In the genomic region with DNA sequence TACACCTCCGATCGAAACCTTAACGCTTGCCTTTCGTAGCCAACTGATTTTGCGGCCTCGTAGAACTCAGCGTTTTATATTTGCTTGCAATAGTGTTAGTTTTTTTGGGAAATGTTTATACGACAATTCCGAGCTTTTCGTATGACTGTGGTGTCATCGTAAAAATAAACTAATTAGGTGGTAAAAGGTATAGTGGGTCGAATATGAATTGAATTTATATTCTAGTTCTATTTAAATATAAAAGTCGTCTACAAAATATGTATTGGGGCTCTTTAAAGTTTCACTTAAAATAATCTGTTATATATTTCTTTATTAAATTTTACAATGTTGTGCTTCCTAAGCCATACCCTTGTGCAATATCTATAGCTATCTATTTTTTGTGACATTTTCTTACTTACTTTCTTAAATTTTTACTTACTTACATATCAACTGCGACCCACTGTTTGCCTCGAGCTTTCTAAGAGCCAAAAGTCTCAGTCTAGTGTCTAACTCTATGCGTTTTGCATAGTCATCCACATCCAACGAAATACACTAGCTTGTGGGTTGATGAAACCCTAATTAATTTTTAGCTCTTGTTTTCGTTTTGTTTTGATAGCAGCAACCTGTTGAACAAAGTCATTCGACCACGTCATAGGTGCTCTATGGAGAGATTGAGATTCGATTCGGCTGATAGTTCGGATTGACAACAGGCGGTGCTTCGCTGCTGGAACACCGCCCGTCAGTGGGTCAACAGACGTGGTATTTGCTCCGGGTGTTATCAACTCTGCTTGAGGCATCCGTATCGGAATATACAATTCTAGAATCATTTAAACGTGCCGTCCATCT, we compare ENCODE assay signal across 4 fruit fly cellular contexts.
TF ChIP-seq lines count a peak whose summit lies in the region.

A gene (minus strand): TSS at position 51 of the 825 bp plus-strand sequence.

- TF ChIP-seq CTCF in whole organism, embryonic (GFP tag; optimal IDR thresholded peaks at IDR 0.05; lab: Kevin White, UChicago) = peak; percentile 27

TF ChIP-seq in whole organism, adult, 20 proteins besides CTCF, POLR2A, EP300 and RAD21:
- peak; percentile 38 for TF ChIP-seq toe (GFP tag; optimal IDR thresholded peaks at IDR 0.05; lab: Kevin White, UChicago)
- TF ChIP-seq CG7045 (GFP tag; optimal IDR thresholded peaks at IDR 0.05; lab: Kevin White, UChicago) = peak; percentile 47
- TF ChIP-seq Hr96 (GFP tag; optimal IDR thresholded peaks at IDR 0.05; lab: Kevin White, UChicago) = peak; percentile 32
- TF ChIP-seq CG1620 (GFP tag; optimal IDR thresholded peaks at IDR 0.05; lab: Kevin White, UChicago) = no peak
- peak; percentile 61 for TF ChIP-seq tj (GFP tag; optimal IDR thresholded peaks at IDR 0.05; lab: Kevin White, UChicago)
- TF ChIP-seq Crg-1 (GFP tag; optimal IDR thresholded peaks at IDR 0.05; lab: Kevin White, UChicago) = peak; percentile 31
- TF ChIP-seq CG11617 (GFP tag; optimal IDR thresholded peaks at IDR 0.05; lab: Kevin White, UChicago) = peak; percentile 89
- TF ChIP-seq CG7101 (tag; optimal IDR thresholded peaks at IDR 0.05; lab: Kevin White, UChicago) = peak; percentile 93
- TF ChIP-seq kay (GFP tag; lab: Kevin White, UChicago; ENCODE audit: borderline replicate concordance) = peak; percentile 52
- TF ChIP-seq Clk (GFP tag; optimal IDR thresholded peaks at IDR 0.05; lab: Kevin White, UChicago) = peak; percentile 91
- peak; percentile 13 for TF ChIP-seq Mnt (GFP tag; optimal IDR thresholded peaks at IDR 0.05; lab: Kevin White, UChicago)
- peak; percentile 34 for TF ChIP-seq cic (GFP tag; optimal IDR thresholded peaks at IDR 0.05; lab: Kevin White, UChicago)
- TF ChIP-seq bab1 (GFP tag; optimal IDR thresholded peaks at IDR 0.05; lab: Kevin White, UChicago) = no peak
- TF ChIP-seq CG12768 (GFP tag; optimal IDR thresholded peaks at IDR 0.05; lab: Kevin White, UChicago) = peak; percentile 96
- TF ChIP-seq cnc (optimal IDR thresholded peaks at IDR 0.05; lab: Kevin White, UChicago) = peak in 1 of 2 experiments; percentile 90
- TF ChIP-seq pad (GFP tag; optimal IDR thresholded peaks at IDR 0.05; lab: Kevin White, UChicago) = peak; percentile 80
- peak; percentile 86 for TF ChIP-seq CG14711 (tag; optimal IDR thresholded peaks at IDR 0.05; lab: Kevin White, UChicago)
- TF ChIP-seq CG33017 (tag; optimal IDR thresholded peaks at IDR 0.05; lab: Kevin White, UChicago) = peak; percentile 97
- peak; percentile 2 for TF ChIP-seq ovo (GFP tag; optimal IDR thresholded peaks at IDR 0.05; lab: Kevin White, UChicago)
- TF ChIP-seq CG5204 (GFP tag; optimal IDR thresholded peaks at IDR 0.05; lab: Kevin White, UChicago) = peak; percentile 72

TF ChIP-seq in whole organism, embryonic, 481 proteins besides CTCF, POLR2A, EP300 and RAD21 (continues in another document):
- peak; percentile 75; the same call in 1 of the 2 replicates for TF ChIP-seq Poxn (GFP tag; IDR thresholded peaks at IDR 0.05; lab: Robert Waterston, UW)
- peak; percentile 96 for TF ChIP-seq CG11695 (GFP tag; IDR thresholded peaks at IDR 0.05; lab: Robert Waterston, UW)
- TF ChIP-seq CG1233 (GFP tag; optimal IDR thresholded peaks at IDR 0.05; lab: Kevin White, UChicago) = peak; percentile 57
- TF ChIP-seq CG18476 (GFP tag; optimal IDR thresholded peaks at IDR 0.05; lab: Kevin White, UChicago) = peak; percentile 49
- no peak for TF ChIP-seq CG13287 (GFP tag; IDR thresholded peaks at IDR 0.05; lab: Robert Waterston, UW; ENCODE audit: partially characterized antibody)
- no peak for TF ChIP-seq cad (GFP tag; optimal IDR thresholded peaks at IDR 0.05; lab: Kevin White, UChicago)
- peak; percentile 64 for TF ChIP-seq CG11696 (GFP tag; IDR thresholded peaks at IDR 0.05; lab: Robert Waterston, UW)
- TF ChIP-seq Awh (GFP tag; IDR thresholded peaks at IDR 0.05; lab: Robert Waterston, UW) = peak; percentile 72
- peak; percentile 80 for TF ChIP-seq Asciz (GFP tag; optimal IDR thresholded peaks at IDR 0.05; lab: Kevin White, UChicago)
- no peak for TF ChIP-seq CG17568 (GFP tag; optimal IDR thresholded peaks at IDR 0.05; lab: Kevin White, UChicago)
- TF ChIP-seq vvl (GFP tag; IDR thresholded peaks at IDR 0.05; lab: Robert Waterston, UW) = peak; percentile 57
- peak; percentile 84 for TF ChIP-seq HLH3B (GFP tag; IDR thresholded peaks at IDR 0.05; lab: Robert Waterston, UW)
- peak; percentile 82 for TF ChIP-seq CG6765 (GFP tag; optimal IDR thresholded peaks at IDR 0.05; lab: Kevin White, UChicago)
- TF ChIP-seq CG12071 (GFP tag; optimal IDR thresholded peaks at IDR 0.05; lab: Kevin White, UChicago) = no peak
- TF ChIP-seq CG14050 (GFP tag; IDR thresholded peaks at IDR 0.05; lab: Robert Waterston, UW) = peak; percentile 61; the same call in 2 of the 3 replicates
- no peak for TF ChIP-seq CG17186 (GFP tag; optimal IDR thresholded peaks at IDR 0.05; lab: Kevin White, UChicago)
- peak; percentile 76 for TF ChIP-seq B-H2 (GFP tag; optimal IDR thresholded peaks at IDR 0.05; lab: Kevin White, UChicago)
- peak; percentile 77 for TF ChIP-seq E2f1 (GFP tag; IDR thresholded peaks at IDR 0.05; lab: Robert Waterston, UW)
- TF ChIP-seq CG18619 (GFP tag; optimal IDR thresholded peaks at IDR 0.05; lab: Kevin White, UChicago) = peak; percentile 77
- TF ChIP-seq onecut (GFP tag; IDR thresholded peaks at IDR 0.05; lab: Robert Waterston, UW) = 0 out of 2 replicates have a peak, but pooled peaks have one; percentile 13

TF ChIP-seq in whole organism, prepupa, 60 proteins besides CTCF, POLR2A, EP300 and RAD21:
- TF ChIP-seq Eip93F (GFP tag; optimal IDR thresholded peaks at IDR 0.05; lab: Kevin White, UChicago) (no peak), CG15336 (GFP tag; IDR thresholded peaks at IDR 0.05; lab: Robert Waterston, UW) (no peak), dsx (GFP tag; optimal IDR thresholded peaks at IDR 0.05; lab: Kevin White, UChicago; ENCODE audit: poor library complexity, severe bottlenecking) (no peak), Eip78C (GFP tag; lab: Kevin White, UChicago) (no peak), fkh (GFP tag; optimal IDR thresholded peaks at IDR 0.05; lab: Kevin White, UChicago) (peak; percentile 32), eg (GFP tag; IDR thresholded peaks at IDR 0.05; lab: Robert Waterston, UW) (peak; percentile 10; the same call in 1 of the 3 replicates), CG8632 (GFP tag; optimal IDR thresholded peaks at IDR 0.05; lab: Kevin White, UChicago) (no peak), pdm3 (GFP tag; optimal IDR thresholded peaks at IDR 0.05; lab: Kevin White, UChicago) (no peak)
TF ChIP-seq in whole organism, prepupa: peak in this region for 2.

TF ChIP-seq in whole organism, wandering third instar larva, 38 proteins besides CTCF, POLR2A, EP300 and RAD21 (continues in another document):
- TF ChIP-seq Sp1 (GFP tag; optimal IDR thresholded peaks at IDR 0.05; lab: Kevin White, UChicago) (no peak), Abd-B (GFP tag; optimal IDR thresholded peaks at IDR 0.05; lab: Kevin White, UChicago) (no peak), Dif (GFP tag; optimal IDR thresholded peaks at IDR 0.05; lab: Kevin White, UChicago; ENCODE audit: partially characterized antibody) (no peak), Hr83 (GFP tag; optimal IDR thresholded peaks at IDR 0.05; lab: Kevin White, UChicago; ENCODE audit: poor library complexity, severe bottlenecking) (no peak), OdsH (GFP tag; optimal IDR thresholded peaks at IDR 0.05; lab: Kevin White, UChicago) (peak; percentile 47), ey (GFP tag; optimal IDR thresholded peaks at IDR 0.05; lab: Kevin White, UChicago) (no peak), Hr78 (GFP tag; optimal IDR thresholded peaks at IDR 0.05; lab: Kevin White, UChicago) (no peak), pan (optimal IDR thresholded peaks at IDR 0.05; lab: Kevin White, UChicago) (no peak), lola (GFP tag; optimal IDR thresholded peaks at IDR 0.05; lab: Kevin White, UChicago) (no peak), CG32264 (GFP tag; optimal IDR thresholded peaks at IDR 0.05; lab: Kevin White, UChicago) (no peak), Jra (GFP tag; optimal IDR thresholded peaks at IDR 0.05; lab: Kevin White, UChicago) (no peak), N (GFP tag; optimal IDR thresholded peaks at IDR 0.05; lab: Kevin White, UChicago) (no peak), Rel (GFP tag; optimal IDR thresholded peaks at IDR 0.05; lab: Kevin White, UChicago) (no peak), Rel (tag; optimal IDR thresholded peaks at IDR 0.05; lab: Kevin White, UChicago) (no peak), Dfd (GFP tag; optimal IDR thresholded peaks at IDR 0.05; lab: Kevin White, UChicago) (no peak), foxo (GFP tag; optimal IDR thresholded peaks at IDR 0.05; lab: Kevin White, UChicago) (peak in 1 of 2 experiments; percentile 74), woc (GFP tag; optimal IDR thresholded peaks at IDR 0.05; lab: Kevin White, UChicago) (no peak), usp (GFP tag; optimal IDR thresholded peaks at IDR 0.05; lab: Kevin White, UChicago) (no peak), jim (GFP tag; optimal IDR thresholded peaks at IDR 0.05; lab: Kevin White, UChicago) (no peak), HLH106 (tag; optimal IDR thresholded peaks at IDR 0.05; lab: Kevin White, UChicago) (peak; percentile 0), CrebA (GFP tag; optimal IDR thresholded peaks at IDR 0.05; lab: Kevin White, UChicago; ENCODE audit: borderline replicate concordance) (no peak), GATAd (GFP tag; optimal IDR thresholded peaks at IDR 0.05; lab: Kevin White, UChicago) (no peak), dmrt93B (GFP tag; optimal IDR thresholded peaks at IDR 0.05; lab: Kevin White, UChicago) (no peak), fru (GFP tag; optimal IDR thresholded peaks at IDR 0.05; lab: Kevin White, UChicago) (peak; percentile 22), Myc (optimal IDR thresholded peaks at IDR 0.05; lab: Kevin White, UChicago) (no peak), rgr (GFP tag; optimal IDR thresholded peaks at IDR 0.05; lab: Kevin White, UChicago) (no peak), Hnf4 (GFP tag; optimal IDR thresholded peaks at IDR 0.05; lab: Kevin White, UChicago) (no peak), h (GFP tag; optimal IDR thresholded peaks at IDR 0.05; lab: Kevin White, UChicago) (no peak), dl (GFP tag; optimal IDR thresholded peaks at IDR 0.05; lab: Kevin White, UChicago; ENCODE audit: insufficient read depth in 1 of 2, partially characterized antibody in 2 of 2) (no peak), brk (GFP tag; optimal IDR thresholded peaks at IDR 0.05; lab: Kevin White, UChicago) (no peak), Vsx2 (GFP tag; optimal IDR thresholded peaks at IDR 0.05; lab: Kevin White, UChicago; ENCODE audit: partially characterized antibody) (peak; percentile 37), Mio (GFP tag; optimal IDR thresholded peaks at IDR 0.05; lab: Kevin White, UChicago) (no peak), dsf (GFP tag; optimal IDR thresholded peaks at IDR 0.05; lab: Kevin White, UChicago; ENCODE audit: borderline replicate concordance) (no peak), sv (GFP tag; optimal IDR thresholded peaks at IDR 0.05; lab: Kevin White, UChicago) (peak; percentile 24), tai (GFP tag; optimal IDR thresholded peaks at IDR 0.05; lab: Kevin White, UChicago) (no peak), sage (GFP tag; optimal IDR thresholded peaks at IDR 0.05; lab: Kevin White, UChicago) (no peak), br (GFP tag; optimal IDR thresholded peaks at IDR 0.05; lab: Kevin White, UChicago) (no peak)
